Fruit fly (Drosophila melanogaster) whole organism, embryonic: ENCODE data around the gene CG45045.
A peak's percentile ranks its signal among the peaks of the same experiment; 100 is the strongest.

ENCODE experiments used
- ATbp ChIP-seq: fragments of 200-800 bp; sonication (Bioruptor generic); optimal IDR thresholded peaks from 2 replicates; lab custom pipeline; 2017; ENCODE audit warnings: missing biosample characterization, mild to moderate bottlenecking, missing genetic modification characterization, missing genetic modification reagents
- Abd-B ChIP-seq: fragments of 200-800 bp; sonication (Bioruptor generic); optimal IDR thresholded peaks from 2 replicates; lab custom pipeline; 2018; ENCODE audit warnings: missing biosample characterization, mild to moderate bottlenecking, missing genetic modification characterization, moderate library complexity
- Adf1 ChIP-seq: fragments of 200-800 bp; sonication (Bioruptor generic); IDR thresholded peaks from 2 replicates; pipeline ENCODE4 v1.3.6; 2022; ENCODE audit warnings: missing biosample characterization, missing genetic modification characterization
- CG10267 ChIP-seq: fragments of 200-800 bp; sonication (Bioruptor generic); optimal IDR thresholded peaks from 2 replicates; lab custom pipeline; 2018; ENCODE audit warnings: missing biosample characterization, mild to moderate bottlenecking, missing genetic modification characterization, moderate library complexity
- CG10366 ChIP-seq: fragments of 200-800 bp; sonication (Bioruptor generic); IDR thresholded peaks from 2 replicates; pipeline ENCODE4 v1.3.6; 2022; ENCODE audit warnings: missing biosample characterization, missing genetic modification characterization
- CG10565 ChIP-seq: fragments of 200-800 bp; sonication (Bioruptor generic); optimal IDR thresholded peaks from 3 replicates; lab custom pipeline; 2016; ENCODE audit warnings: missing biosample characterization, mild to moderate bottlenecking, missing genetic modification characterization
- CG10959 ChIP-seq: fragments of 200-800 bp; sonication (Bioruptor generic); IDR thresholded peaks from 2 replicates; pipeline ENCODE4 v1.3.6; 2022; ENCODE audit warnings: missing biosample characterization, missing genetic modification characterization
- CG15011 ChIP-seq: fragments of 200-800 bp; sonication (Bioruptor generic); optimal IDR thresholded peaks from 3 replicates; lab custom pipeline; 2018; ENCODE audit warnings: missing biosample characterization, mild to moderate bottlenecking, missing genetic modification characterization
- CG1647 ChIP-seq: fragments of 200-800 bp; sonication (Bioruptor generic); optimal IDR thresholded peaks from 3 replicates; lab custom pipeline; 2016; ENCODE audit warnings: missing biosample characterization, missing genetic modification characterization
- CG17829 ChIP-seq: fragments of 200-800 bp; optimal IDR thresholded peaks from 2 replicates; lab custom pipeline; 2019; ENCODE audit warnings: missing biosample characterization, mild to moderate bottlenecking, missing genetic modification characterization, moderate library complexity
- CG2116 ChIP-seq: fragments of 200-800 bp; sonication (Bioruptor generic); optimal IDR thresholded peaks from 3 replicates; lab custom pipeline; 2018; ENCODE audit warnings: missing biosample characterization, mild to moderate bottlenecking, missing genetic modification characterization
- CG2202 ChIP-seq: fragments of 200-800 bp; sonication (Bioruptor generic); optimal IDR thresholded peaks from 2 replicates; lab custom pipeline; 2018; ENCODE audit warnings: missing biosample characterization, mild to moderate bottlenecking, missing genetic modification characterization
- CG31365 ChIP-seq: fragments of 200-800 bp; sonication (Bioruptor generic); optimal IDR thresholded peaks from 2 replicates; lab custom pipeline; 2018; ENCODE audit warnings: missing biosample characterization, mild to moderate bottlenecking, missing genetic modification characterization
- CG32532 ChIP-seq: fragments of 200-800 bp; sonication (Bioruptor generic); IDR thresholded peaks from 2 replicates; pipeline ENCODE4 v1.3.6; 2022; ENCODE audit warnings: missing biosample characterization, missing genetic modification characterization
- CG33213 ChIP-seq: fragments of 200-800 bp; sonication (Bioruptor generic); optimal IDR thresholded peaks from 3 replicates; lab custom pipeline; 2016; ENCODE audit warnings: missing biosample characterization, missing genetic modification characterization
- CG4404 ChIP-seq: fragments of 200-800 bp; sonication (Bioruptor generic); IDR thresholded peaks from 2 replicates; pipeline ENCODE4 v1.3.6; 2022; ENCODE audit warnings: missing biosample characterization, missing genetic modification characterization
- CG6654 ChIP-seq: fragments of 200-800 bp; sonication (Bioruptor generic); optimal IDR thresholded peaks from 2 replicates; lab custom pipeline; 2017; ENCODE audit warnings: missing biosample characterization, mild to moderate bottlenecking, missing genetic modification characterization
- CG7786 ChIP-seq: fragments of 200-800 bp; sonication (Bioruptor generic); optimal IDR thresholded peaks from 2 replicates; lab custom pipeline; 2016; ENCODE audit warnings: missing biosample characterization, missing genetic modification characterization
- CG8478 ChIP-seq: fragments of >200 bp; optimal IDR thresholded peaks from 2 replicates; lab custom pipeline; 2018
- CG9215 ChIP-seq: fragments of 200-800 bp; sonication (Bioruptor generic); IDR thresholded peaks from 2 replicates; pipeline ENCODE4 v1.3.6; 2022; ENCODE audit warnings: missing biosample characterization, missing genetic modification characterization
- CG9437 ChIP-seq: fragments of 200-800 bp; sonication (Bioruptor generic); optimal IDR thresholded peaks from 2 replicates; lab custom pipeline; 2018; ENCODE audit warnings: missing biosample characterization, mild to moderate bottlenecking, missing genetic modification characterization
- Deaf1 ChIP-seq: fragments of 200-800 bp; optimal IDR thresholded peaks from 3 replicates; lab custom pipeline; 2019; ENCODE audit warnings: missing biosample characterization, mild to moderate bottlenecking, missing genetic modification characterization, moderate library complexity
- Doc3 ChIP-seq: fragments of 200-800 bp; sonication (Bioruptor generic); IDR thresholded peaks from 3 replicates; pipeline ENCODE4 v1.3.6; 2022; ENCODE audit warnings: missing biosample characterization, missing genetic modification characterization; ENCODE audit not compliant: partially characterized antibody
- Gug ChIP-seq: fragments of 200-800 bp; sonication (Bioruptor generic); IDR thresholded peaks from 4 replicates; pipeline ENCODE4 v1.3.6; 2022; ENCODE audit warnings: missing biosample characterization, missing genetic modification characterization
- HmgD ChIP-seq: fragments of 200-800 bp; sonication (Bioruptor generic); optimal IDR thresholded peaks from 3 replicates; lab custom pipeline; 2016; ENCODE audit warnings: missing biosample characterization, missing genetic modification characterization
- Hr39 ChIP-seq: fragments of >200 bp; optimal IDR thresholded peaks from 2 replicates; lab custom pipeline; 2017
- Kr ChIP-seq: fragments of 200-800 bp; sonication (Bioruptor generic); optimal IDR thresholded peaks from 2 replicates; lab custom pipeline; 2017; ENCODE audit warnings: missing biosample characterization, mild to moderate bottlenecking, missing genetic modification characterization
- MTF-1 ChIP-seq: fragments of 200-800 bp; sonication (Bioruptor generic); optimal IDR thresholded peaks from 2 replicates; lab custom pipeline; 2018; ENCODE audit warnings: missing biosample characterization, mild to moderate bottlenecking, missing genetic modification characterization, borderline replicate concordance
- Med ChIP-seq: fragments of 200-800 bp; sonication (Bioruptor generic); peaks from one replicate; lab custom pipeline; 2016; ENCODE audit warnings: missing biosample characterization, missing genetic modification characterization, mild to moderate bottlenecking, inconsistent platforms, moderate library complexity
- NC2α ChIP-seq: fragments of 200-800 bp; sonication (Bioruptor generic); optimal IDR thresholded peaks from 2 replicates; lab custom pipeline; 2016; ENCODE audit warnings: missing biosample characterization, missing genetic modification characterization
- Poxn ChIP-seq: fragments of 200-800 bp; sonication (Bioruptor generic); IDR thresholded peaks from 2 replicates; pipeline ENCODE4 v1.3.6; 2022; ENCODE audit warnings: missing biosample characterization, missing genetic modification characterization
- Rx ChIP-seq: fragments of 200-800 bp; sonication (Bioruptor generic); IDR thresholded peaks from 2 replicates; pipeline ENCODE4 v1.3.6; 2022; ENCODE audit warnings: missing biosample characterization, missing genetic modification characterization
- Scr ChIP-seq: fragments of 200-800 bp; sonication (Bioruptor generic); IDR thresholded peaks from 2 replicates; pipeline ENCODE4 v1.3.6; 2022; ENCODE audit warnings: missing biosample characterization, missing genetic modification characterization; ENCODE audit not compliant: partially characterized antibody
- ac ChIP-seq: fragments of 200-800 bp; sonication (Bioruptor generic); optimal IDR thresholded peaks from 3 replicates; lab custom pipeline; 2017; ENCODE audit warnings: missing biosample characterization, mild to moderate bottlenecking, missing genetic modification characterization
- ase ChIP-seq: fragments of 200-800 bp; sonication (Bioruptor generic); IDR thresholded peaks from 3 replicates; pipeline ENCODE4 v1.3.6; 2022; ENCODE audit warnings: missing biosample characterization, missing genetic modification characterization
- br ChIP-seq: fragments of >200 bp; optimal IDR thresholded peaks from 2 replicates; lab custom pipeline; 2017
- ci ChIP-seq: fragments of 200-800 bp; sonication (Bioruptor generic); IDR thresholded peaks from 3 replicates; pipeline ENCODE4 v1.3.6; 2022; ENCODE audit warnings: missing biosample characterization, missing genetic modification characterization
- crol ChIP-seq: fragments of 200-800 bp; sonication (Bioruptor generic); IDR thresholded peaks from 2 replicates; pipeline ENCODE4 v1.3.6; 2022; ENCODE audit warnings: missing biosample characterization, missing genetic modification characterization
- esg ChIP-seq: fragments of 200-800 bp; sonication (Bioruptor generic); conservative IDR thresholded peaks from 2 replicates; pipeline ENCODE4 v1.3.6; 2022; ENCODE audit warnings: missing biosample characterization, missing genetic modification characterization
- fd102C ChIP-seq: fragments of 200-800 bp; sonication (Bioruptor generic); optimal IDR thresholded peaks from 2 replicates; lab custom pipeline; 2018; ENCODE audit warnings: missing biosample characterization, mild to moderate bottlenecking, missing genetic modification characterization, moderate library complexity
- fd96Cb ChIP-seq: fragments of 200-800 bp; sonication (Bioruptor generic); optimal IDR thresholded peaks from 2 replicates; lab custom pipeline; 2018; ENCODE audit warnings: missing biosample characterization, mild to moderate bottlenecking, missing genetic modification characterization, moderate library complexity
- gce ChIP-seq: fragments of 200-800 bp; sonication (Bioruptor generic); IDR thresholded peaks from 3 replicates; pipeline ENCODE4 v1.3.6; 2022; ENCODE audit warnings: missing biosample characterization, missing genetic modification characterization
- gro ChIP-seq: fragments of 200-800 bp; sonication (Bioruptor generic); optimal IDR thresholded peaks from 2 replicates; lab custom pipeline; 2016; ENCODE audit warnings: missing biosample characterization, missing genetic modification characterization
- inv ChIP-seq: fragments of 200-800 bp; sonication (Bioruptor generic); IDR thresholded peaks from 2 replicates; pipeline ENCODE4 v1.3.6; 2022; ENCODE audit warnings: missing biosample characterization, missing genetic modification characterization; ENCODE audit not compliant: partially characterized antibody
- mirr ChIP-seq: fragments of 200-800 bp; sonication (Bioruptor generic); optimal IDR thresholded peaks from 3 replicates; lab custom pipeline; 2018; ENCODE audit warnings: missing biosample characterization, mild to moderate bottlenecking, missing genetic modification characterization
- nom ChIP-seq: fragments of 200-800 bp; sonication (Bioruptor generic); optimal IDR thresholded peaks from 2 replicates; lab custom pipeline; 2017; ENCODE audit warnings: missing biosample characterization, missing genetic modification characterization, mild to moderate bottlenecking, moderate library complexity, missing genetic modification reagents
- org-1 ChIP-seq: fragments of 200-800 bp; sonication (Bioruptor generic); optimal IDR thresholded peaks from 2 replicates; lab custom pipeline; 2017; ENCODE audit warnings: missing biosample characterization, missing genetic modification characterization
- pan ChIP-seq, 4 experiments: fragments of >200 bp in 3 of 4; fragments of 200-800 bp in 1 of 4; sonication (Bioruptor generic) in 1 of 4; optimal IDR thresholded peaks in 3 of 4; IDR thresholded peaks in 1 of 4; 2 replicates each; pipeline versions ENCODE4 v1.3.6 to Lab custom; 2017 to 2022; ENCODE audit warnings: missing biosample characterization in 2 of 4, missing genetic modification characterization in 2 of 4, mixed read lengths in 1 of 4
- rib ChIP-seq: fragments of 200-800 bp; sonication (Bioruptor generic); IDR thresholded peaks from 2 replicates; pipeline ENCODE4 v1.3.6; 2022; ENCODE audit warnings: missing biosample characterization, missing genetic modification characterization
- sens-2 ChIP-seq: fragments of 200-800 bp; sonication (Bioruptor generic); IDR thresholded peaks from 2 replicates; pipeline ENCODE4 v1.3.6; 2022; ENCODE audit warnings: missing biosample characterization, missing genetic modification characterization
- sob ChIP-seq: fragments of 200-800 bp; sonication (Bioruptor generic); IDR thresholded peaks from 2 replicates; pipeline ENCODE4 v1.3.6; 2022; ENCODE audit warnings: missing biosample characterization, missing genetic modification characterization
- usp ChIP-seq: fragments of >200 bp; optimal IDR thresholded peaks from 2 replicates; lab custom pipeline; 2017; ENCODE audit warnings: missing biosample characterization, missing genetic modification characterization
- wdn ChIP-seq: fragments of 200-800 bp; sonication (Bioruptor generic); IDR thresholded peaks from 2 replicates; pipeline ENCODE4 v1.3.6; 2022; ENCODE audit warnings: missing biosample characterization, missing genetic modification characterization

CG45045 gene

DNA sequence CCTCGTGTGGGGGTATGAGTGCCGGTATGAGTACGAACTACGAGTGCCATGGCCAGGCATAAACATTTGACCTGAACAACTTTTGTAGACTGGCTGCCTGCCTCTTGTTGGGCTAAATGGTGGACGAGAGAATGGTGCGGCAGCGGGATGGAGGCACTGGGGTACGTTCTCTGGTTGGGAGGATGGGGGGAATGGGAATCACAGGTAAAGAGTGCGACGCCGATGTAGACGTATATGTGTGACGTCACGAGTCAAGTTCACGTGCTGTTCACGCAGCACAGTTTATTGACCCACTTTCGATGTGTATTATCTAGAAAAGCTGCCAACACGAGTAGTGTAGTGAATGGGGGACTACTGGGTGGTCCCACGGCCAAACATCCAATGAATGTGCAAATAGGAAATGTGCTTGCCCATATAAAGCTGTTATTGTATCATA lies 39.6 kb downstream of the CG45045 start (continued):
- no peak for TF ChIP-seq CG2116
- no peak for TF ChIP-seq CG8478 (lab: Kevin White, UChicago)
- no peak for TF ChIP-seq br (lab: Kevin White, UChicago)
- no peak for TF ChIP-seq CG9437 (GFP tag; lab: Kevin White, UChicago)
- TF ChIP-seq MTF-1 (GFP tag; lab: Kevin White, UChicago), result no peak
- TF ChIP-seq CG32532 (GFP tag; lab: Robert Waterston, UW), result no peak
- no peak for TF ChIP-seq ATbp (GFP tag; lab: Kevin White, UChicago)
- TF ChIP-seq CG1647 (GFP tag; lab: Kevin White, UChicago), result no peak
- TF ChIP-seq Gug (GFP tag; lab: Robert Waterston, UW), result no peak
- no peak for TF ChIP-seq CG10565
- peak; percentile 36 for TF ChIP-seq Deaf1 (tag; lab: Kevin White, UChicago)
- no peak for TF ChIP-seq CG9215 (GFP tag; lab: Robert Waterston, UW)
- no peak for TF ChIP-seq sob (GFP tag; lab: Robert Waterston, UW)
- TF ChIP-seq Poxn (GFP tag; lab: Robert Waterston, UW), result no peak
- no peak for TF ChIP-seq CG10366
- no peak for TF ChIP-seq CG17829 (tag; lab: Kevin White, UChicago)
- TF ChIP-seq mirr (GFP tag; lab: Kevin White, UChicago), result no peak
- TF ChIP-seq ac (GFP tag; lab: Kevin White, UChicago), result no peak
- no peak for TF ChIP-seq CG31365 (tag; lab: Kevin White, UChicago)
- no peak for TF ChIP-seq Abd-B (GFP tag; lab: Kevin White, UChicago)
- no peak for TF ChIP-seq inv (GFP tag; lab: Robert Waterston, UW)
- no peak for TF ChIP-seq Rx (GFP tag; lab: Robert Waterston, UW)
- TF ChIP-seq CG10959 (GFP tag; lab: Robert Waterston, UW), result no peak
- peak; percentile 65; the same call in 1 of the 2 replicates for TF ChIP-seq rib (GFP tag; lab: Robert Waterston, UW)
- TF ChIP-seq CG7786 (GFP tag; lab: Kevin White, UChicago), result no peak
- TF ChIP-seq gce (GFP tag; lab: Robert Waterston, UW), result 0 out of 3 replicates have a peak, but pooled peaks have one; percentile 27
- TF ChIP-seq NC2α, result no peak
- peak; percentile 88 for TF ChIP-seq Med
- TF ChIP-seq ase, result no peak
- TF ChIP-seq Adf1 (GFP tag; lab: Robert Waterston, UW), result peak; percentile 21; the same call in 1 of the 2 replicates
- no peak for TF ChIP-seq pan (optimal IDR thresholded peaks at IDR 0.05; lab: Kevin White, UChicago)
- no peak for TF ChIP-seq pan (GFP tag; optimal IDR thresholded peaks at IDR 0.05 in 1 of 2, IDR thresholded peaks at IDR 0.05 in 1 of 2)
- no peak for TF ChIP-seq usp (GFP tag; lab: Kevin White, UChicago)
- no peak for TF ChIP-seq CG15011
- TF ChIP-seq CG33213, result no peak
- TF ChIP-seq HmgD (GFP tag; lab: Kevin White, UChicago), result no peak
- no peak for TF ChIP-seq wdn
- no peak for TF ChIP-seq fd102C (GFP tag; lab: Kevin White, UChicago)
- no peak for TF ChIP-seq nom
- no peak for TF ChIP-seq Doc3
- no peak for TF ChIP-seq org-1 (GFP tag; lab: Kevin White, UChicago)
- TF ChIP-seq Scr (GFP tag; lab: Robert Waterston, UW), result no peak
- no peak for TF ChIP-seq Hr39 (lab: Kevin White, UChicago)
- TF ChIP-seq ci (GFP tag; lab: Robert Waterston, UW), result 0 out of 3 replicates have a peak, but pooled peaks have one; percentile 50
- no peak for TF ChIP-seq CG10267 (tag; lab: Kevin White, UChicago)
- no peak for TF ChIP-seq fd96Cb (tag; lab: Kevin White, UChicago)
- TF ChIP-seq gro, result no peak
- TF ChIP-seq crol (GFP tag; lab: Robert Waterston, UW), result peak; percentile 91
- no peak for TF ChIP-seq CG2202
- no peak for TF ChIP-seq Kr
- TF ChIP-seq esg (GFP tag; lab: Robert Waterston, UW), result no peak
- no peak for TF ChIP-seq CG6654 (GFP tag; lab: Kevin White, UChicago)
- no peak for TF ChIP-seq sens-2 (GFP tag; lab: Robert Waterston, UW)
- TF ChIP-seq CG4404 (GFP tag; lab: Robert Waterston, UW), result no peak
